Worm (Caenorhabditis elegans) whole organism, early embryonic: ENCODE data around the gene fbxb-117.

ENCODE experiments used
- B0310.2 ChIP-seq: sonication (generic microtip); optimal IDR thresholded peaks from 2 replicates; lab custom pipeline; 2016; ENCODE audit warnings: mild to moderate bottlenecking, missing genetic modification characterization, missing compliant biosample characterization
- F13C5.2 ChIP-seq: sonication (generic microtip); optimal IDR thresholded peaks from 2 replicates; lab custom pipeline; 2017; ENCODE audit warnings: mild to moderate bottlenecking, missing genetic modification characterization, inconsistent platforms, missing compliant biosample characterization
- aly-1 ChIP-seq: sonication (generic microtip); optimal IDR thresholded peaks from 2 replicates; lab custom pipeline; 2016; ENCODE audit warnings: missing genetic modification characterization, missing compliant biosample characterization
- ama-1 ChIP-seq: fragments of 150-350 bp; optimal IDR thresholded peaks from 2 replicates; lab custom pipeline; 2014
- ceh-13 ChIP-seq: fragments of 200-800 bp; sonication (Bioruptor generic); optimal IDR thresholded peaks from 2 replicates; lab custom pipeline; 2018; ENCODE audit warnings: mild to moderate bottlenecking, missing genetic modification characterization, missing compliant biosample characterization
- ceh-36 ChIP-seq: sonication (generic microtip); optimal IDR thresholded peaks from 2 replicates; lab custom pipeline; 2016; ENCODE audit warnings: missing genetic modification characterization, inconsistent platforms, missing compliant biosample characterization
- ets-7 ChIP-seq: sonication (generic microtip); optimal IDR thresholded peaks from 2 replicates; lab custom pipeline; 2016; ENCODE audit warnings: missing genotype, missing genetic modification characterization, missing compliant biosample characterization
- flt-1 ChIP-seq: fragments of 200-800 bp; sonication (Bioruptor generic); IDR thresholded peaks from 2 replicates; pipeline ENCODE4 v1.3.6; 2022; ENCODE audit warnings: missing genetic modification characterization, missing compliant biosample characterization
- hmbx-1 ChIP-seq: sonication (generic microtip); optimal IDR thresholded peaks from 2 replicates; lab custom pipeline; 2016; ENCODE audit warnings: mild to moderate bottlenecking, missing genetic modification characterization, missing compliant biosample characterization
- hmg-4 ChIP-seq: fragments of 200-800 bp; sonication (Bioruptor generic); optimal IDR thresholded peaks from 2 replicates; lab custom pipeline; 2018; ENCODE audit warnings: mild to moderate bottlenecking, missing genetic modification characterization, missing compliant biosample characterization
- hnd-1 ChIP-seq: sonication (generic microtip); optimal IDR thresholded peaks from 2 replicates; lab custom pipeline; 2016; ENCODE audit warnings: missing genetic modification characterization, missing compliant biosample characterization
- pes-1 ChIP-seq: fragments of 200-800 bp; sonication (Bioruptor generic); IDR thresholded peaks from 2 replicates; pipeline ENCODE4 v1.3.6; 2022; ENCODE audit warnings: missing genetic modification reagents, missing genetic modification characterization, missing compliant biosample characterization
- scrt-1 ChIP-seq: fragments of 200-800 bp; sonication (Bioruptor generic); IDR thresholded peaks from 2 replicates; pipeline ENCODE4 v1.3.6; 2022; ENCODE audit warnings: missing genetic modification characterization, missing compliant biosample characterization
- sea-1 ChIP-seq: fragments of 200-800 bp; sonication (Bioruptor generic); conservative IDR thresholded peaks from 2 replicates; pipeline ENCODE4 v1.3.6; 2022; ENCODE audit warnings: missing genetic modification characterization, missing compliant biosample characterization
- tbx-11 ChIP-seq: fragments of 200-800 bp; sonication (Bioruptor generic); IDR thresholded peaks from 2 replicates; pipeline ENCODE4 v1.3.6; 2022; ENCODE audit warnings: missing genetic modification characterization, missing compliant biosample characterization
- tbx-37 ChIP-seq: fragments of 200-800 bp; sonication (Bioruptor generic); conservative IDR thresholded peaks from 2 replicates; pipeline ENCODE4 v1.3.6; 2022; ENCODE audit warnings: missing genetic modification reagents, missing genetic modification characterization, missing compliant biosample characterization
- tra-4 ChIP-seq: sonication (generic microtip); optimal IDR thresholded peaks from 2 replicates; lab custom pipeline; 2017; ENCODE audit warnings: missing genetic modification characterization, missing compliant biosample characterization

fbxb-117 gene

DNA sequence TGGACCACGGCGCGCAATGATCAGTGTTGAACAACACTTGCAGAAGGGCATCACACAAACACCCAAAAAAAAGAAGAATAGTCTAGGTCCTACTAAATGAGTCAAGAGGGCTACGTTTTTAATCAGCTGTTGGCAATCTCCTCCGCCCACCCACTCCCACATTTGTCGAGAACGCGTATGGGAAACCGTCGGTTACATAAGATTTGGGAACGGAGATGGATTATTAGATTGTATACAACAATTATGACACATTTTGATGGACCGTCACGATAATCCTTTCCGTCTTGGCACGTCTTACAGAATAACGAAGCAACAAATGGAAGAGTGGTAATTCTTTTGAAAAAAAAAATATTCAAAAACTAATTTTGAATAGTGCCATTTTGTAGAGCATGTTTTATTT, 3.5 kb downstream of the fbxb-117 start:
- no peak for TF ChIP-seq hmbx-1 (tag; lab: Kevin White, UChicago)
- no peak for TF ChIP-seq ceh-13 (GFP tag; lab: Kevin White, UChicago)
- no peak for TF ChIP-seq hnd-1
- no peak for TF ChIP-seq ama-1
- no peak for TF ChIP-seq flt-1 (GFP tag; lab: Robert Waterston, UW)
- TF ChIP-seq F13C5.2: no peak
- TF ChIP-seq scrt-1 (GFP tag; lab: Robert Waterston, UW): no peak
- TF ChIP-seq tbx-11 (GFP tag; lab: Robert Waterston, UW): no peak
- no peak for TF ChIP-seq hmg-4 (GFP tag; lab: Kevin White, UChicago)
- TF ChIP-seq tbx-37 (GFP tag; lab: Robert Waterston, UW): no peak
- TF ChIP-seq ceh-36 (tag; lab: Kevin White, UChicago): no peak
- TF ChIP-seq aly-1 (tag; lab: Kevin White, UChicago): no peak
- TF ChIP-seq tra-4: no peak
- no peak for TF ChIP-seq B0310.2 (tag; lab: Kevin White, UChicago)
- no peak for TF ChIP-seq sea-1 (GFP tag; lab: Robert Waterston, UW)
- no peak for TF ChIP-seq ets-7 (tag; lab: Kevin White, UChicago)
- TF ChIP-seq pes-1 (GFP tag; lab: Robert Waterston, UW): no peak

DNA sequence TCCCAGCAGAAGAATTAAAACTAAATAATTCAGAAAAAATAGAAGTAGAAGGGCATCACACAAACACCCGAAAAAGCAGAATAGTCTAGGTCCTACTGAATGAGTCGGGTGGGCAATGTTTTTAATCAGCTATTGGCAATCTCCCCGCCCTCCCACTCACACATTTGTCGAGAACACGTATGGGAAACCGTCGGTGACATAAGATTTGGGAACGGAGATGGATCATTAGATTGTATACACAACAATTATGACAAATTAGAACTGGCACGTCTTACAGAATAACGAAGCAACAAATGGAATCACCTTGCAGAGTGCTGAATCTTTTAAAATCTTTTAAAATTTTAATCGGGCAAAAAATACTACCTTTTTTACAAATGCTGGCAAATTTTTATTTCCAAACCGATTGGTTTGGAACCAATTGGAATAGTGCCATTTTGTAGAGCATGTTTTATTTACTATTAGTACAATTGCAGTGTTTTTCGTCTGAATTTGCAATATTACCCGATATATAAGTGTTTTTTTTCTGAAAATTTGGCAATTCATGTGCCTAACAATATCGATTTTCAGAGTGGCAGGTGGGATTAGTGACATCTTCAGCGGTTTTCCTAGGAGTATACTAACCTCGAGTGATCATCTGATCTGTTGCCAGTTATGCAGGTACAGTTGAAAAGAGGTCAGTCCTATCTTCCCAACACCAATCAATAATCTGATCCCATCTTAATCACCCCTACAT, 5.8 kb downstream of the fbxb-117 start, which contains the start of the genes F55C9.3 and fbxb-57:
F55C9.3 (minus strand) TSS at position 101 of the 733 bp plus-strand sequence.
fbxb-57 (plus strand) TSS at position 683 of the 733 bp plus-strand sequence.
- TF ChIP-seq F13C5.2 (no peak), flt-1 (GFP tag; lab: Robert Waterston, UW) (no peak), ceh-13 (GFP tag; lab: Kevin White, UChicago) (no peak), scrt-1 (GFP tag; lab: Robert Waterston, UW) (no peak), tra-4 (no peak), sea-1 (GFP tag; lab: Robert Waterston, UW) (no peak), hmg-4 (GFP tag; lab: Kevin White, UChicago) (no peak), ceh-36 (tag; lab: Kevin White, UChicago) (no peak), pes-1 (GFP tag; lab: Robert Waterston, UW) (no peak), tbx-37 (GFP tag; lab: Robert Waterston, UW) (no peak), hnd-1 (no peak)

DNA sequence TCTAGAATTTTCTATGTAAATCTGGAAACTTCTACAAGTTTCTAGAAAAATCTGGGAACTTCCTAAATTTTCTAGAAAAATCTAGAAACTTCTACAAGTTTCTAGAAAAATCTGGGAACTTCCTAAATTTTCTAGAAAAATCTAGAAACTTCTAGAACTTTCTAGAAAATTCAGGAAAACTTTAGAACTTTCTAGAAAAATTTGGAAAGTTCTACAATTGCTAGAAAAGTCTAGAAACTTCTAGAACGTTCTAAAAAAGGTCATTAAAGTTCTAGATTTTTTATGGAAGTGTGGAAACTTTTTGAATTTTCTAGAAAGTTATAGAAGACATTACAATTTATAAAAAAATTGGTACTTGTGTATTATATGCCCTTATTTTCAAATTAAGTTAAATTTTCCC, 10.6 kb downstream of the fbxb-117 start, which contains the start of gene F55C9.5:
F55C9.5 (minus strand) TSS at position 101 of the 400 bp plus-strand sequence.
- no peak for TF ChIP-seq tbx-37 (GFP tag; lab: Robert Waterston, UW)
- TF ChIP-seq ama-1: no peak
- TF ChIP-seq ets-7 (tag; lab: Kevin White, UChicago): no peak
- TF ChIP-seq B0310.2 (tag; lab: Kevin White, UChicago): no peak
- no peak for TF ChIP-seq pes-1 (GFP tag; lab: Robert Waterston, UW)
- TF ChIP-seq ceh-13 (GFP tag; lab: Kevin White, UChicago): no peak
- TF ChIP-seq sea-1 (GFP tag; lab: Robert Waterston, UW): no peak
- TF ChIP-seq scrt-1 (GFP tag; lab: Robert Waterston, UW): no peak
- TF ChIP-seq F13C5.2: no peak
- TF ChIP-seq hmbx-1 (tag; lab: Kevin White, UChicago): no peak
- TF ChIP-seq flt-1 (GFP tag; lab: Robert Waterston, UW): no peak
- no peak for TF ChIP-seq hmg-4 (GFP tag; lab: Kevin White, UChicago)

DNA sequence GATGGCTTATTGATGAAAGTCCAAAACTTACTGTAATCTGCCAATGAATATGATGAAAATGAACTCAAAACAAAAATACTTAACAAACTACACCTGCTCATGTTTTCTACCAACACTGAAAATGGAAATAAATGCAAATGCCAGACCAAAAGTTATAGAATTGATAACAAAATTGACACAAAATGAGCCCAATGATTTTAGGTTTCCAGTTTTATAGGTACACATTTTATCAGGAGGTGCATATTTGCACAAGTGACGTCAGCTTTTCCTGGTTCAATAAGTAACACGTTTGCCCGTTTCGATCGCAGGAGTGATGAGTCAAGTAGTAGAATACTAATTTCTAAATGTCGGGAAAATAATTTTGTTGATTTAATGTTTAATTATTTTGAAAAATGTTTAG, 14.3 kb downstream of the fbxb-117 start, which contains the start of gene F55C9.6:
F55C9.6 (minus strand) TSS at position 101 of the 400 bp plus-strand sequence.
- TF ChIP-seq tra-4: no peak
- TF ChIP-seq ceh-36 (tag; lab: Kevin White, UChicago): no peak
- no peak for TF ChIP-seq F13C5.2
- TF ChIP-seq tbx-11 (GFP tag; lab: Robert Waterston, UW): no peak
- TF ChIP-seq hnd-1: no peak
- no peak for TF ChIP-seq hmg-4 (GFP tag; lab: Kevin White, UChicago)
- no peak for TF ChIP-seq pes-1 (GFP tag; lab: Robert Waterston, UW)
- TF ChIP-seq tbx-37 (GFP tag; lab: Robert Waterston, UW): no peak
- no peak for TF ChIP-seq ceh-13 (GFP tag; lab: Kevin White, UChicago)
- no peak for TF ChIP-seq flt-1 (GFP tag; lab: Robert Waterston, UW)
- TF ChIP-seq ets-7 (tag; lab: Kevin White, UChicago): no peak
- no peak for TF ChIP-seq hmbx-1 (tag; lab: Kevin White, UChicago)
- no peak for TF ChIP-seq sea-1 (GFP tag; lab: Robert Waterston, UW)
- TF ChIP-seq B0310.2 (tag; lab: Kevin White, UChicago): no peak
- no peak for TF ChIP-seq ama-1
- TF ChIP-seq aly-1 (tag; lab: Kevin White, UChicago): no peak
- no peak for TF ChIP-seq scrt-1 (GFP tag; lab: Robert Waterston, UW)

DNA sequence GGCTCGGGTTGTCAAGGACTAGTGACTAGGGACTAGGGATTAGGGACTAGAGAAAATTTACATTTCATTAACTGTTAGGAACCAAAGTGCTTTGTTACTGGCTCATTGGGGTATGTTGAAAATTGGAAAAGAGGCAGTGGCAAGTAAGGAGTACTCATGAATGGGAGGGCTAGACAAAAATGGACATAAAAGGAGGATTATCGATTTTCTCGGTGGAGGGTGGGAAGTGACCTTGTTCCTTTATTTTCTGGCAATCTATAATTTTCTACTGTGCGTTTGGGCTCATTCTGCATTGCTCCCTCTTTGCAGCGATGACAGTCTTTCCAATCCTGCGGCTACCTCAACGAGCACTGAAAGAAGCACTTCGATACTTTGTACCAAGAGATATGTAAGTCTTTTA, 15.1 kb downstream of the fbxb-117 start, which contains the start of gene fbxb-60:
fbxb-60 (plus strand) TSS at position 301 of the 400 bp plus-strand sequence.
- TF ChIP-seq ceh-13 (GFP tag; lab: Kevin White, UChicago) (no peak), tra-4 (no peak), hmg-4 (GFP tag; lab: Kevin White, UChicago) (no peak), tbx-37 (GFP tag; lab: Robert Waterston, UW) (no peak), ceh-36 (tag; lab: Kevin White, UChicago) (no peak), ets-7 (tag; lab: Kevin White, UChicago) (no peak), aly-1 (tag; lab: Kevin White, UChicago) (no peak), tbx-11 (GFP tag; lab: Robert Waterston, UW) (no peak), hmbx-1 (tag; lab: Kevin White, UChicago) (no peak), ama-1 (no peak), flt-1 (GFP tag; lab: Robert Waterston, UW) (no peak), hnd-1 (no peak), scrt-1 (GFP tag; lab: Robert Waterston, UW) (no peak)

DNA sequence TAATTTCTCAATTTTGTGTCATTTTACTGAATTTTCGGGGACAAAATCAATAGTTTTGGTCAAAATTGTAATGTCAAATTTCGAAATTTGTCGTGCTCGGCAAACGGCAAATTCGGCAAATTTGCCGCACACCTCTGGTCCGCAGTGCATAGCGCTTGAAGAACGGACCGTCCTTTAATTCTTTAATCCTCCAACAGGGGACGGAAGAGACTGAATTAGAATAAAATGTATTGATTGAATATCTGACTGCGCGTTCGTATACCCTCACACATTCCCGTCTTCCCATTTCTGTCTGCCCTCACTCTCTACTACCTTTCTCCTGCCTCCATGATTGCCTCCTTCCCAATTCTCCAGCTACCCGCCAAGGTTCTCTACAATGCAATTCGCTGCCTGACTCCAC, 16.8 kb downstream of the fbxb-117 start, which contains the start of gene F55C9.14:
F55C9.14 (plus strand) TSS at position 301 of the 400 bp plus-strand sequence.
- TF ChIP-seq sea-1 (GFP tag; lab: Robert Waterston, UW): no peak
- TF ChIP-seq tbx-11 (GFP tag; lab: Robert Waterston, UW): no peak
- TF ChIP-seq hnd-1: no peak
